Worm (Caenorhabditis elegans) whole organism, midembryonic: ENCODE measurements around the gene ugt-21.

Source experiments
- cog-1 ChIP-seq: sonication (generic microtip); optimal IDR thresholded peaks from 2 replicates; lab custom pipeline; 2016; ENCODE audit warnings: missing genetic modification characterization, missing compliant biosample characterization
- flt-1 ChIP-seq: fragments of 200-800 bp; sonication (Bioruptor generic); IDR thresholded peaks from 2 replicates; pipeline ENCODE4 v1.3.6; 2022; ENCODE audit warnings: missing genetic modification characterization, missing compliant biosample characterization
- klf-2 ChIP-seq: fragments of 200-800 bp; sonication (Bioruptor generic); conservative IDR thresholded peaks from 2 replicates; pipeline ENCODE4 v1.3.6; 2022; ENCODE audit warnings: missing genetic modification reagents, missing genetic modification characterization, missing compliant biosample characterization
- med-1 ChIP-seq: sonication (generic microtip); optimal IDR thresholded peaks from 2 replicates; lab custom pipeline; 2017; ENCODE audit warnings: missing genetic modification characterization, mild to moderate bottlenecking, missing compliant biosample characterization, antibody characterized with exemption, missing genetic modification reagents; ENCODE audit not compliant: insufficient read depth
- ref-1 ChIP-seq: fragments of 200-800 bp; sonication (Bioruptor generic); conservative IDR thresholded peaks from 2 replicates; pipeline ENCODE4 v1.3.6; 2022; ENCODE audit warnings: missing genetic modification reagents, missing genetic modification characterization, missing compliant biosample characterization
- tab-1 ChIP-seq: fragments of 200-800 bp; sonication (Bioruptor generic); IDR thresholded peaks from 2 replicates; pipeline ENCODE4 v1.3.6; 2022; ENCODE audit warnings: missing genetic modification characterization, missing compliant biosample characterization
- ztf-23 ChIP-seq: fragments of 200-800 bp; sonication (Bioruptor generic); IDR thresholded peaks from 2 replicates; pipeline ENCODE4 v1.3.6; 2022; ENCODE audit warnings: missing genetic modification reagents, missing genetic modification characterization, missing compliant biosample characterization
- ztf-29 ChIP-seq: fragments of 200-800 bp; sonication (Bioruptor generic); IDR thresholded peaks from 2 replicates; pipeline ENCODE4 v1.3.6; 2022; ENCODE audit warnings: missing genetic modification reagents, missing genetic modification characterization, missing compliant biosample characterization

- TF ChIP-seq tab-1 (GFP tag; lab: Robert Waterston, UW) (no peak), flt-1 (no peak), med-1 (GFP tag; lab: Kevin White, UChicago) (no peak), ref-1 (GFP tag; lab: Robert Waterston, UW) (no peak), ztf-29 (GFP tag; lab: Robert Waterston, UW) (no peak), klf-2 (GFP tag; lab: Robert Waterston, UW) (no peak), ztf-23 (GFP tag; lab: Robert Waterston, UW) (no peak), cog-1 (tag; lab: Kevin White, UChicago) (no peak)
Observed at ce11 chrIV:9545986-9546385, 45.9 kb downstream of the ugt-21 start, which contains the start of gene T05A1.5.
